Worm (Caenorhabditis elegans) whole organism, L2 larva: ENCODE data around the gene T12A7.6.

Experiments used
- C34F6.9 ChIP-seq: fragments of 150-350 bp; optimal IDR thresholded peaks from 2 replicates; lab custom pipeline; 2014; ENCODE audit warnings: missing biosample characterization, missing genetic modification characterization
- F13H6.1 ChIP-seq: sonication (generic microtip); optimal IDR thresholded peaks from 2 replicates; lab custom pipeline; 2016; ENCODE audit warnings: missing genetic modification characterization, missing compliant biosample characterization
- Y55F3AM.14 ChIP-seq: fragments of 200-800 bp; sonication (Bioruptor generic); optimal IDR thresholded peaks from 2 replicates; lab custom pipeline; 2018; ENCODE audit warnings: mild to moderate bottlenecking, missing genetic modification characterization, missing compliant biosample characterization
- alr-1 ChIP-seq: fragments of 150-350 bp; optimal IDR thresholded peaks from 2 replicates; lab custom pipeline; 2014; ENCODE audit warnings: missing biosample characterization, missing genetic modification characterization
- ama-1 ChIP-seq: fragments of 150-350 bp; optimal IDR thresholded peaks from 2 replicates; lab custom pipeline; 2018; ENCODE audit warnings: inconsistent platforms
- ceh-82 ChIP-seq: fragments of 150-350 bp; optimal IDR thresholded peaks from 2 replicates; lab custom pipeline; 2014; ENCODE audit warnings: missing biosample characterization, missing genetic modification characterization
- crh-2 ChIP-seq: sonication (generic microtip); optimal IDR thresholded peaks from 2 replicates; lab custom pipeline; 2017; ENCODE audit warnings: missing biosample characterization, missing genetic modification characterization
- egl-27 ChIP-seq: sonication (generic microtip); optimal IDR thresholded peaks from 3 replicates; lab custom pipeline; 2017; ENCODE audit warnings: missing biosample characterization, missing genetic modification reagents, missing genetic modification characterization
- elt-3 ChIP-seq: sonication (generic microtip); optimal IDR thresholded peaks from 2 replicates; lab custom pipeline; 2017; ENCODE audit warnings: missing biosample characterization, missing genetic modification characterization
- fos-1 ChIP-seq: fragments of 150-350 bp; optimal IDR thresholded peaks from 2 replicates; lab custom pipeline; 2014; ENCODE audit warnings: missing biosample characterization, missing genetic modification characterization
- gmeb-1 ChIP-seq: fragments of 150-350 bp; optimal IDR thresholded peaks from 2 replicates; lab custom pipeline; 2014; ENCODE audit warnings: missing biosample characterization, missing genetic modification characterization
- lin-11 ChIP-seq: fragments of 150-350 bp; sonication (generic microtip); optimal IDR thresholded peaks from 2 replicates; lab custom pipeline; 2014; ENCODE audit warnings: missing biosample characterization, missing genetic modification characterization, inconsistent platforms, mixed read lengths
- lin-13 ChIP-seq: fragments of 150-350 bp; optimal IDR thresholded peaks from 2 replicates; lab custom pipeline; 2014; ENCODE audit warnings: missing biosample characterization, missing genetic modification reagents, missing genetic modification characterization
- lsy-2 ChIP-seq, 2 experiments: fragments of 150-350 bp in 1 of 2; sonication (generic microtip) in 1 of 2; optimal IDR thresholded peaks; 2 replicates each; lab custom pipeline; 2014 to 2017; ENCODE audit warnings: missing biosample characterization in 2 of 2, missing genetic modification characterization in 2 of 2
- nhr-11 ChIP-seq: fragments of 150-350 bp; optimal IDR thresholded peaks from 2 replicates; lab custom pipeline; 2014; ENCODE audit warnings: missing biosample characterization, missing genetic modification characterization
- nhr-12 ChIP-seq: fragments of 150-350 bp; optimal IDR thresholded peaks from 2 replicates; lab custom pipeline; 2014; ENCODE audit warnings: missing biosample characterization, missing genetic modification characterization
- nhr-129 ChIP-seq: fragments of 150-350 bp; optimal IDR thresholded peaks from 2 replicates; lab custom pipeline; 2014; ENCODE audit warnings: missing biosample characterization, missing genetic modification characterization
- nhr-237 ChIP-seq: fragments of 150-350 bp; optimal IDR thresholded peaks from 2 replicates; lab custom pipeline; 2014; ENCODE audit warnings: missing biosample characterization, missing genetic modification characterization
- nhr-25 ChIP-seq: fragments of 150-350 bp; sonication (generic microtip); optimal IDR thresholded peaks from 3 replicates; lab custom pipeline; 2014; ENCODE audit warnings: missing biosample characterization, missing genetic modification characterization
- nhr-6 ChIP-seq: fragments of 150-350 bp; optimal IDR thresholded peaks from 2 replicates; lab custom pipeline; 2014; ENCODE audit warnings: missing biosample characterization, missing genetic modification characterization
- nhr-77 ChIP-seq: fragments of 150-350 bp; optimal IDR thresholded peaks from 2 replicates; lab custom pipeline; 2014; ENCODE audit warnings: missing biosample characterization, missing genetic modification characterization
- peb-1 ChIP-seq: fragments of 150-350 bp; optimal IDR thresholded peaks from 2 replicates; lab custom pipeline; 2014; ENCODE audit warnings: missing biosample characterization, missing genetic modification characterization
- sem-4 ChIP-seq: fragments of 150-350 bp; optimal IDR thresholded peaks from 2 replicates; lab custom pipeline; 2014; ENCODE audit warnings: missing biosample characterization, missing genetic modification reagents, missing genetic modification characterization
- sma-9 ChIP-seq, 2 experiments: fragments of 150-350 bp in 1 of 2; sonication (generic microtip) in 1 of 2; optimal IDR thresholded peaks; 2 replicates each; lab custom pipeline; 2014 to 2016; ENCODE audit warnings: missing genetic modification characterization in 2 of 2, mild to moderate bottlenecking in 1 of 2, missing biosample characterization in 1 of 2, missing compliant biosample characterization in 1 of 2, missing genetic modification reagents in 1 of 2, moderate library complexity in 1 of 2
- snpc-4 ChIP-seq: fragments of 150-350 bp; optimal IDR thresholded peaks from 2 replicates; lab custom pipeline; 2014; ENCODE audit warnings: missing biosample characterization, missing genetic modification characterization
- unc-55 ChIP-seq: fragments of 150-350 bp; sonication (generic microtip); optimal IDR thresholded peaks from 3 replicates; lab custom pipeline; 2014; ENCODE audit warnings: missing biosample characterization, missing genetic modification reagents, missing genetic modification characterization
- ztf-4 ChIP-seq: fragments of 150-350 bp; optimal IDR thresholded peaks from 2 replicates; lab custom pipeline; 2014; ENCODE audit warnings: missing biosample characterization, missing genetic modification characterization

The T12A7.6 gene

DNA sequence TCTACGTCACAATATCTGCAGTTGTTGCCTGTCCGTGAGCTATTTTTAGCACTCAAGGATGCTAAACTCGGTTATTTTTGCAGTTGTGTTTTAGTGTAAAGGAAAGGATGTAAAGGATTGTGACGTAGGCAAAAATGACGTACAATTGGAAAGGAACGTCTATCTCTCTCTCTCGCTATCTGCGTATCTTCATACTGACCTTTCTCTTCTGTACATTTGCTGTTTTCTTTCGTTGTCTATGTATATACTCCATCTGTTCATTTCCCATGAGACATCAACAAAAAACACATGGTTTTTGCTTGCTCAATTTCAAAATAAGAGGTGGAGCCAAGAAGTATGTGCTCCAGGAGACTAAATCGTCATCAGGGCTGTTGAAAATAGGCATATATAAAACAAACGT is 4.7 kb upstream of the T12A7.6 start:
- TF ChIP-seq peb-1 (tag; lab: Kevin White, UChicago) (no peak), sma-9 (GFP tag; optimal IDR thresholded peaks at IDR 0.05; lab: Kevin White, UChicago) (peak; percentile 64), sma-9 (tag; optimal IDR thresholded peaks at IDR 0.05; lab: Kevin White, UChicago) (no peak), nhr-129 (tag; lab: Kevin White, UChicago) (peak; percentile 30), unc-55 (GFP tag; lab: Kevin White, UChicago) (peak; percentile 9)

DNA sequence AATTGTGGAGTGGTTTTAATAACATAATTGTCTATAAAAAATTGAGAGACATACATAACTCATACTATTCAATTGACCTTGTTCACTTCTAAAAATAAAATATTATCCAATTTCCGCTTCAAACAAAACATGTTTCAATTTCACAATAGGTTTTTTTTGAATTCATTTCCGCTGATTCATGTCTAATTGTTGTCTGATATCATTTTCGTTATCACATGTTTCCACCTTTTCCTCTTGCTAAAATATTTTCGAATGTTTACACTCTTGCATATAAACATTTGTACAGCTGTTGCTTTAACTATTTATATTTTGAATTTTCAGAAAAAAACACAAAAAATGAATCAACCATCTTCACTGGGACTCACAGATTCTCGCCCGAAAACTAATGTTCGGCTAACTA is 3.7 kb upstream of the T12A7.6 start, which contains the start of gene gem-4:
Gene gem-4 (plus strand): TSS at position 301 of the 400 bp plus-strand sequence.
- TF ChIP-seq fos-1, result peak; percentile 44
- no peak for TF ChIP-seq ceh-82 (tag; lab: Kevin White, UChicago)

DNA sequence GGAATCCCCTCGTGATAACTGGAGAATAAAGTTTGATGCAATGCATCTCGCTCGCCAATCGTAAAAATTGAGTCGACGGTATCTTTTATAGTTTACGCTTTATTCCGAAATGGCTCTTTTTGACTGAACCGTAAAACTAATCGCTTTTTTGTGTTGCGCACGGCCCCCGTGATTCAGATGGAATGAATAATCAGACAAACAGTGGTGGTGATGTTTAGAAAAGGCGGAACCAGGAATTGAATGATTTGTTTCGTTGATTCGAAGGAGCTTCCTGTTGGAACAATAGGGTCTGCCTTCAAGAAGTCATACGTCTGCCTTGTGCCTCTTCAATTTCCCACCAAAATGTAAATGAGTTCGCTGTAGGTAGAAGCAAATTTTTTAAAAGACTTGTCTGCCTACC is 5.3 kb downstream of the T12A7.6 start, which contains the start of gene scl-18:
Gene scl-18 (minus strand): TSS at position 101 of the 400 bp plus-strand sequence.
- TF ChIP-seq nhr-12 (tag; lab: Kevin White, UChicago), result no peak
- TF ChIP-seq, all 48 proteins: peak for 0

- TF ChIP-seq egl-27 (tag; lab: Kevin White, UChicago) (no peak), unc-55 (GFP tag; lab: Kevin White, UChicago) (no peak), alr-1 (tag; lab: Kevin White, UChicago) (no peak), nhr-25 (tag; lab: Kevin White, UChicago) (no peak), lin-13 (GFP tag; lab: Kevin White, UChicago) (no peak), nhr-77 (tag; lab: Kevin White, UChicago) (no peak), nhr-6 (tag; lab: Kevin White, UChicago) (no peak), sem-4 (tag; lab: Kevin White, UChicago) (no peak), lin-11 (tag; lab: Kevin White, UChicago) (no peak)
These were observed 6.0 kb downstream of the T12A7.6 start, which contains the start of gene T12A7.10 for ce11 chrIV:11755003-11755402. Gene T12A7.10 (minus strand): TSS chrIV:11755103.

DNA sequence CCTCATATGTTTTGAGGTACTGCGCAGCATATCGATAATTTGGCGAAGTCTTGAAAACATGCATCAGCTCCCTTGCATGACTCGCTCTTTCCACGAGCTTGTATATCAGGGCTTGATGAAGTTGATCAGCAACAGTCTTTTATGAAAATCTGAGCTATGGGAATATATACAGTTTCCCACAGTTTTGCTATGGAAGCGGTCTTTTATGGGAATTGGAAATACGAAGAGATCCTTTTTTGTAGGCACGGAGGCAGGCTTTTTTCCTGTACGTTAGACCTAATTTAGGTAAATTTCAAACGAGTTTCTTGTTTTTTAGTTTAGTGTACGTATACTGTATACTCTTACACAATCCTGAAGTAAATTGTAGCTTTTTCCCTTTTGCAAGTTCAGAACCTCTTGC is 6.9 kb downstream of the T12A7.6 start, which contains the start of gene T12A7.9:
Gene T12A7.9 (minus strand): TSS at position 101 of the 400 bp plus-strand sequence.
- TF ChIP-seq elt-3 (tag; lab: Kevin White, UChicago) (no peak), nhr-25 (tag; lab: Kevin White, UChicago) (no peak), nhr-237 (tag; lab: Kevin White, UChicago) (no peak), snpc-4 (tag; lab: Kevin White, UChicago) (no peak), nhr-11 (no peak), Y55F3AM.14 (GFP tag; lab: Kevin White, UChicago) (no peak)

DNA sequence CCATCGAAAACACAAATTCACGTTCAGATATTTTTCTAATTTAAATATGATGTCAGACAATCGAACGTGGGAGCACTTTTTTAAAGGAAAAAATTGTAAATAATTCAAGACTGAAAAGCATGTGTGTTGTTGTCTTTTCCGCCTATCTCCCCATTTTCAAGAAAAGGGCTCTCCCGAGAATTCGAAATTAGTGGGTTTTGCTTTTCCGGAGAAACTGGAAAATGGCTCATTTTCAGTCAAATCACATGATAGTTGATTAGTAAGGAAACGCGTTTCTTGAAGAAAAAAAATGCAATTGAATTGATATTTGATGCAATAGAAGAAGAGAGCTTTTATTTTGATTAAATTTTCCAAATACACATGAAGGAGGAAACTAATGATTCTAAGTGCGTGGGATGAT is 10.8 kb downstream of the T12A7.6 start:
- TF ChIP-seq gmeb-1 (tag; lab: Kevin White, UChicago), result no peak
- no peak for TF ChIP-seq peb-1 (tag; lab: Kevin White, UChicago)
- TF ChIP-seq unc-55 (GFP tag; lab: Kevin White, UChicago), result peak; percentile 10
- TF ChIP-seq nhr-6 (tag; lab: Kevin White, UChicago), result peak; percentile 8
- TF ChIP-seq lsy-2 (tag; optimal IDR thresholded peaks at IDR 0.05; lab: Kevin White, UChicago), result peak in 1 of 2 experiments; percentile 49
- peak; percentile 29 for TF ChIP-seq crh-2 (tag; lab: Kevin White, UChicago)
- TF ChIP-seq C34F6.9 (tag; lab: Kevin White, UChicago), result peak; percentile 15

DNA sequence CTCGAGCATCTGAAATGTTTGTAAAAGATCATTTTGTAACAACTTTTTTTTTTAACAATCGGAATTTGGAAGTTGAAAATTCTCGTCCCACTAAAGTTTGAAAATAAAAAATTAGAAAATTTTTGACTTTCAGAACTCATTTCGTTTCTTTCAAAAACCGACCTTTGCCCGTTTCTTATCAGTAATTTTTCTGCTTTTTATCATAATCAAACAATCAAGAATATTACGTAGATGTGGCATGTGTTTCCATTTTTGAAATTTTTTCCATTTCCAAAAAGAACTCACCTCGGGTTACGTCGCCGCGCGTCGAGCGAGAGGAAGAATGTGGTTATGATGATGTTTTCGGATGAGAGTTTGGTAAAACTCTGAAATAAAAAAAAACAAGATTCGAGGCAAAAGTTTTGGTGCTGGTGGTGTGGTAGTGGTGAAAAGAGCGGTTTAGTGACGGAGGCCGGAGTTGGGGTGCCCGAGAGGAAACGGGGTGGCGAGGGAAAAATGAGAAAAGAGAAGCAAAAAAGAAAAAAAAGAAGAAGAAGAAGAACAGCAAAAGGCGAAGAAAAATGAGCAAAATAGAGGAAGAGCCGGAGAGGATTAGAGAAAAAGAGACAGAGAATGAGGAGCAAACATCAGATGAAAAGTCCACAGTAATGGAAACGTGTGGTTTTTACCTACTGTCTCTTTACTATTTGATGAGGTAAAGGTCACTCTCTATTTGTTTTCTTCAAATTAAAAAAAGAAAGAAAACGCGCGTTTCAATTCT is 11.9 kb downstream of the T12A7.6 start, which contains the start of gene T12A7.2:
Gene T12A7.2 (minus strand): TSS at position 412 of the 760 bp plus-strand sequence.
- TF ChIP-seq sma-9 (GFP tag; optimal IDR thresholded peaks at IDR 0.05; lab: Kevin White, UChicago) (peak; percentile 35), sma-9 (tag; optimal IDR thresholded peaks at IDR 0.05; lab: Kevin White, UChicago) (no peak), F13H6.1 (peak; percentile 36), unc-55 (GFP tag; lab: Kevin White, UChicago) (peak; percentile 54), ama-1 (no peak), ztf-4 (no peak), nhr-77 (tag; lab: Kevin White, UChicago) (no peak)
